Fruit fly (Drosophila melanogaster) whole organism, prepupa: Measurements from ENCODE around the gene al.
A peak's percentile ranks its signal among the peaks of the same experiment; 100 is the strongest.

ENCODE experiments used
- Blimp-1 ChIP-seq: fragments of 200-800 bp; sonication (Bioruptor generic); optimal IDR thresholded peaks from 3 replicates; lab custom pipeline; 2017; ENCODE audit warnings: missing biosample characterization, missing genetic modification characterization, mild to moderate bottlenecking, moderate library complexity, missing genetic modification reagents
- CG10631 ChIP-seq: fragments of 200-800 bp; sonication (Bioruptor generic); optimal IDR thresholded peaks from 2 replicates; lab custom pipeline; 2016; ENCODE audit warnings: missing biosample characterization, missing genetic modification characterization
- CG10669 ChIP-seq: fragments of 200-800 bp; sonication (Bioruptor generic); optimal IDR thresholded peaks from 3 replicates; lab custom pipeline; 2018; ENCODE audit warnings: missing biosample characterization, mild to moderate bottlenecking, missing genetic modification characterization, moderate library complexity
- CG11294 ChIP-seq: fragments of 200-800 bp; sonication (Bioruptor generic); IDR thresholded peaks from 2 replicates; pipeline ENCODE4 v1.3.6; 2022; ENCODE audit warnings: missing biosample characterization, missing genetic modification characterization
- CG11762 ChIP-seq: fragments of 200-800 bp; sonication (Bioruptor generic); optimal IDR thresholded peaks from 3 replicates; lab custom pipeline; 2016; ENCODE audit warnings: missing biosample characterization, missing genetic modification characterization; ENCODE audit not compliant: insufficient read depth
- CG11902 ChIP-seq: fragments of 200-800 bp; sonication (Bioruptor generic); optimal IDR thresholded peaks from 3 replicates; lab custom pipeline; 2016; ENCODE audit warnings: missing biosample characterization, missing genetic modification characterization
- CG1621 ChIP-seq: fragments of 200-800 bp; sonication (Bioruptor generic); optimal IDR thresholded peaks from 3 replicates; lab custom pipeline; 2018; ENCODE audit warnings: missing biosample characterization, mild to moderate bottlenecking, missing genetic modification characterization
- CG16779 ChIP-seq: fragments of 200-800 bp; sonication (Bioruptor generic); optimal IDR thresholded peaks from 3 replicates; lab custom pipeline; 2017; ENCODE audit warnings: missing biosample characterization, mild to moderate bottlenecking, missing genetic modification characterization
- CG3032 ChIP-seq: fragments of 200-800 bp; optimal IDR thresholded peaks from 2 replicates; lab custom pipeline; 2019; ENCODE audit warnings: missing biosample characterization, mild to moderate bottlenecking, missing genetic modification characterization, moderate library complexity
- CG32006 ChIP-seq: fragments of 200-800 bp; sonication (Bioruptor generic); optimal IDR thresholded peaks from 3 replicates; lab custom pipeline; 2017; ENCODE audit warnings: missing biosample characterization, mild to moderate bottlenecking, missing genetic modification characterization
- CG3919 ChIP-seq: fragments of 200-800 bp; sonication (Bioruptor generic); optimal IDR thresholded peaks from 3 replicates; lab custom pipeline; 2016; ENCODE audit warnings: missing biosample characterization, missing genetic modification characterization
- CG4318 ChIP-seq: fragments of 200-800 bp; sonication (Bioruptor generic); optimal IDR thresholded peaks from 3 replicates; lab custom pipeline; 2017; ENCODE audit warnings: missing biosample characterization, mild to moderate bottlenecking, missing genetic modification characterization
- CG6163 ChIP-seq: fragments of 200-800 bp; sonication (Bioruptor generic); IDR thresholded peaks from 3 replicates; pipeline ENCODE4 v1.3.6; 2022; ENCODE audit warnings: missing biosample characterization, missing genetic modification characterization
- CG6276 ChIP-seq: fragments of 200-800 bp; sonication (Bioruptor generic); optimal IDR thresholded peaks from 2 replicates; lab custom pipeline; 2017; ENCODE audit warnings: missing biosample characterization, mild to moderate bottlenecking, missing genetic modification characterization
- CG6808 ChIP-seq: fragments of 200-800 bp; sonication (Bioruptor generic); optimal IDR thresholded peaks from 3 replicates; lab custom pipeline; 2017; ENCODE audit warnings: missing biosample characterization, missing genetic modification characterization, mild to moderate bottlenecking, moderate library complexity, missing genetic modification reagents
- CG6854 ChIP-seq: fragments of 200-800 bp; sonication (Bioruptor generic); optimal IDR thresholded peaks from 2 replicates; lab custom pipeline; 2017; ENCODE audit warnings: missing biosample characterization, mild to moderate bottlenecking, missing genetic modification characterization
- CG7368 ChIP-seq: fragments of 200-800 bp; sonication (Bioruptor generic); optimal IDR thresholded peaks from 3 replicates; lab custom pipeline; 2016; ENCODE audit warnings: missing biosample characterization, missing genetic modification characterization
- CG8119 ChIP-seq: fragments of 200-800 bp; sonication (Bioruptor generic); IDR thresholded peaks from 3 replicates; pipeline ENCODE4 v1.3.6; 2022; ENCODE audit warnings: missing biosample characterization, missing genetic modification characterization
- CG8319 ChIP-seq: fragments of 200-800 bp; sonication (Bioruptor generic); optimal IDR thresholded peaks from 3 replicates; lab custom pipeline; 2016; ENCODE audit warnings: missing biosample characterization, missing genetic modification characterization
- CG9139 ChIP-seq: fragments of 200-800 bp; sonication (Bioruptor generic); optimal IDR thresholded peaks from 3 replicates; lab custom pipeline; 2017; ENCODE audit warnings: missing biosample characterization, mild to moderate bottlenecking, missing genetic modification characterization
- Eip75B ChIP-seq: fragments of 200-800 bp; sonication (Bioruptor generic); optimal IDR thresholded peaks from 3 replicates; lab custom pipeline; 2016; ENCODE audit warnings: missing biosample characterization, missing genetic modification characterization
- Eip78C ChIP-seq: fragments of 200-800 bp; sonication (Bioruptor generic); peaks from one replicate; lab custom pipeline; 2016; ENCODE audit warnings: missing biosample characterization, missing genetic modification characterization
- Eip93F ChIP-seq: fragments of 200-800 bp; sonication (Bioruptor generic); optimal IDR thresholded peaks from 2 replicates; lab custom pipeline; 2016; ENCODE audit warnings: missing biosample characterization, mild to moderate bottlenecking, missing genetic modification characterization
- Ets21C ChIP-seq: fragments of 200-800 bp; sonication (Bioruptor generic); optimal IDR thresholded peaks from 3 replicates; lab custom pipeline; 2016; ENCODE audit warnings: missing biosample characterization, missing genetic modification characterization
- Ets96B ChIP-seq: fragments of 200-800 bp; optimal IDR thresholded peaks from 2 replicates; lab custom pipeline; 2019; ENCODE audit warnings: missing biosample characterization, mild to moderate bottlenecking, missing genetic modification characterization, moderate library complexity
- Gug ChIP-seq: fragments of 200-800 bp; sonication (Bioruptor generic); IDR thresholded peaks from 2 replicates; pipeline ENCODE4 v1.3.6; 2022; ENCODE audit warnings: missing biosample characterization, missing genetic modification characterization
- Hr38 ChIP-seq: sonication (Bioruptor generic); optimal IDR thresholded peaks from 2 replicates; lab custom pipeline; 2016; ENCODE audit warnings: missing biosample characterization, missing genetic modification characterization
- Hr39 ChIP-seq: fragments of 200-800 bp; sonication (Bioruptor generic); optimal IDR thresholded peaks from 2 replicates; lab custom pipeline; 2016; ENCODE audit warnings: missing biosample characterization, missing genetic modification characterization
- Hr4 ChIP-seq: fragments of 200-800 bp; sonication (Bioruptor generic); optimal IDR thresholded peaks from 3 replicates; lab custom pipeline; 2016; ENCODE audit warnings: missing biosample characterization, missing genetic modification characterization
- Lpt ChIP-seq: fragments of 200-800 bp; sonication (Bioruptor generic); optimal IDR thresholded peaks from 3 replicates; lab custom pipeline; 2016; ENCODE audit warnings: missing biosample characterization, missing genetic modification characterization
- Met ChIP-seq: fragments of 200-800 bp; sonication (Bioruptor generic); optimal IDR thresholded peaks from 3 replicates; lab custom pipeline; 2016; ENCODE audit warnings: missing biosample characterization, missing genetic modification characterization
- OdsH ChIP-seq: fragments of 200-800 bp; sonication (Bioruptor generic); optimal IDR thresholded peaks from 3 replicates; lab custom pipeline; 2016; ENCODE audit warnings: missing biosample characterization, missing genetic modification characterization
- Smox ChIP-seq: fragments of 200-800 bp; sonication (Bioruptor generic); optimal IDR thresholded peaks from 3 replicates; lab custom pipeline; 2016; ENCODE audit warnings: missing biosample characterization, missing genetic modification characterization
- Sox102F ChIP-seq: fragments of 200-800 bp; sonication (Bioruptor generic); optimal IDR thresholded peaks from 2 replicates; lab custom pipeline; 2016; ENCODE audit warnings: missing biosample characterization, mild to moderate bottlenecking, missing genetic modification characterization
- Sox14 ChIP-seq: fragments of 200-800 bp; sonication (Bioruptor generic); optimal IDR thresholded peaks from 3 replicates; lab custom pipeline; 2016; ENCODE audit warnings: missing biosample characterization, missing genetic modification characterization
- Sox15 ChIP-seq: fragments of 200-800 bp; sonication (Bioruptor generic); optimal IDR thresholded peaks from 3 replicates; lab custom pipeline; 2016; ENCODE audit warnings: missing biosample characterization, missing genetic modification characterization
- acj6 ChIP-seq: fragments of 200-800 bp; sonication (Bioruptor generic); optimal IDR thresholded peaks from 3 replicates; lab custom pipeline; 2016; ENCODE audit warnings: missing biosample characterization, missing genetic modification characterization
- dac ChIP-seq: fragments of 200-800 bp; sonication (Bioruptor generic); optimal IDR thresholded peaks from 2 replicates; lab custom pipeline; 2017; ENCODE audit warnings: missing biosample characterization, mild to moderate bottlenecking, missing genetic modification characterization
- dsx ChIP-seq: fragments of 200-800 bp; optimal IDR thresholded peaks from 3 replicates; lab custom pipeline; 2019; ENCODE audit warnings: missing biosample characterization, mild to moderate bottlenecking, missing genetic modification characterization, moderate library complexity; ENCODE audit not compliant: poor library complexity, severe bottlenecking
- eg ChIP-seq: fragments of 200-800 bp; sonication (Bioruptor generic); IDR thresholded peaks from 3 replicates; pipeline ENCODE4 v1.3.6; 2022; ENCODE audit warnings: missing biosample characterization, missing genetic modification characterization
- esn ChIP-seq: fragments of 200-800 bp; sonication (Bioruptor generic); optimal IDR thresholded peaks from 2 replicates; lab custom pipeline; 2016; ENCODE audit warnings: missing biosample characterization, mild to moderate bottlenecking, missing genetic modification characterization, moderate library complexity
- fd59A ChIP-seq: fragments of 200-800 bp; sonication (Bioruptor generic); optimal IDR thresholded peaks from 2 replicates; lab custom pipeline; 2017; ENCODE audit warnings: missing biosample characterization, mild to moderate bottlenecking, missing genetic modification characterization, missing genetic modification reagents
- fkh ChIP-seq: fragments of 200-800 bp; sonication (Bioruptor generic); optimal IDR thresholded peaks from 3 replicates; lab custom pipeline; 2017; ENCODE audit warnings: missing biosample characterization, mild to moderate bottlenecking, missing genetic modification characterization, moderate library complexity
- lz ChIP-seq: fragments of 200-800 bp; sonication (Bioruptor generic); optimal IDR thresholded peaks from 3 replicates; lab custom pipeline; 2016; ENCODE audit warnings: missing biosample characterization, missing genetic modification characterization
- net ChIP-seq: fragments of 200-800 bp; sonication (Bioruptor generic); optimal IDR thresholded peaks from 3 replicates; lab custom pipeline; 2016; ENCODE audit warnings: missing biosample characterization, missing genetic modification characterization
- pdm3 ChIP-seq: fragments of 200-800 bp; sonication (Bioruptor generic); optimal IDR thresholded peaks from 3 replicates; lab custom pipeline; 2016; ENCODE audit warnings: missing biosample characterization, missing genetic modification characterization
- spab ChIP-seq: fragments of 200-800 bp; sonication (Bioruptor generic); optimal IDR thresholded peaks from 2 replicates; lab custom pipeline; 2017; ENCODE audit warnings: missing biosample characterization, mild to moderate bottlenecking, missing genetic modification characterization, missing genetic modification reagents
- ss ChIP-seq, 2 experiments: fragments of 200-800 bp; sonication (Bioruptor generic); optimal IDR thresholded peaks; 2 replicates in 1 of 2; 3 replicates in 1 of 2; lab custom pipeline; 2017 to 2018; ENCODE audit warnings: mild to moderate bottlenecking in 2 of 2, missing biosample characterization in 2 of 2, missing genetic modification characterization in 2 of 2, moderate library complexity in 1 of 2
- svp ChIP-seq: fragments of 200-800 bp; sonication (Bioruptor generic); peaks from one replicate; lab custom pipeline; 2016; ENCODE audit warnings: missing biosample characterization, missing genetic modification characterization
- vri ChIP-seq: fragments of 200-800 bp; sonication (Bioruptor generic); optimal IDR thresholded peaks from 3 replicates; lab custom pipeline; 2016; ENCODE audit warnings: missing biosample characterization, mild to moderate bottlenecking, missing genetic modification characterization

Gene al

DNA sequence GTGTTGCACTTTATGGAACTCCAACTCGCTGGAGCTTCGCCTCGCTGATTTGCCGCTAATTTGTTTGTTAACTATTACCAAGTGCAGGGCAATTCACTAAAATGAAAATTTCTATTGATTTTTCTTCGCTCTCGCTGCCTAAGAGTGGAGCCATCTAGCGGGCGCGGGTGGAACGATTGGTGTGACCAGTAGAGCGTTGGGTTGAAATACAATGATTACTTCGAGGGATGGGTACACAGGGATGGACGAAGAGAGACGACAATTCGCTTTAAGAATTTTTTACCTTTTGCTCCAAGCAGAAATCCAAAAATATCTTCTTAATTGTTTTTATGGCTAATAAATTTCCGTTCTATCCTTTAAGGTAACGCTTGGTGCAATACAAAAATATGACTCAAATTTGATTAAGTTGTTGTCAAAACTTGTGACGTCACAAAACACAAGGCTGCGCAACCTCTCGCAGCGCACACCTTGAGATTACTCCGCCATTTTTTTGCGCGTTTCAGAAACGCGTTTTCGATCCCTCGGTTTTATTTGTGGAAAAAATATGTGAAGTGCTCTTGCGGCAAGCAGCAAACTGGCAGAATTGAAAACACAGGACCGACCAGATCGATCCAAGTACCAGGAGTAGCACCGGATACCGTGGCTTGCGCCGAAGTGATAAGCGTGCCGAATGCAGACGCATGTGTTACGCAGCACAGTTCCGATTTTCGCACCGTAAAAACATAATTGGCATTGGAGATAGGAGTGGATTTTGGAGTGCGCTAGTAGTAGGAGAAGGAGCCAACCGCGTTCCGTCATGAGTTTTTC lies 36.9 kb downstream of the al start, which contains the start of the genes AP-2alpha and ebi:
TSS of gene AP-2alpha (minus strand) at position 185 of the 807 bp plus-strand sequence.
TSS of gene ebi (plus strand) at position 475 of the 807 bp plus-strand sequence.
- peak; percentile 83 for TF ChIP-seq net (GFP tag; lab: Kevin White, UChicago)
- TF ChIP-seq Eip93F (GFP tag; lab: Kevin White, UChicago), result no peak
- no peak for TF ChIP-seq Smox
- TF ChIP-seq Eip78C (GFP tag; lab: Kevin White, UChicago), result peak; percentile 95
- TF ChIP-seq Ets96B (tag; lab: Kevin White, UChicago), result peak; percentile 72
- TF ChIP-seq vri (GFP tag; lab: Kevin White, UChicago), result peak; percentile 74
- TF ChIP-seq CG32006 (GFP tag; lab: Kevin White, UChicago), result peak; percentile 88
- no peak for TF ChIP-seq CG4318
- TF ChIP-seq fd59A (GFP tag; lab: Kevin White, UChicago), result peak; percentile 78
- peak; percentile 93 for TF ChIP-seq Ets21C (GFP tag; lab: Kevin White, UChicago)
- TF ChIP-seq CG16779 (tag; lab: Kevin White, UChicago), result no peak
- peak; percentile 72 for TF ChIP-seq Lpt
- peak; percentile 83 for TF ChIP-seq CG8119 (GFP tag; lab: Robert Waterston, UW)
- peak; percentile 79 for TF ChIP-seq fkh (GFP tag; lab: Kevin White, UChicago)
- peak; percentile 64 for TF ChIP-seq Gug
- peak; percentile 91 for TF ChIP-seq OdsH
- peak; percentile 94 for TF ChIP-seq lz
- TF ChIP-seq Hr38 (GFP tag; lab: Kevin White, UChicago), result peak; percentile 20
- peak; percentile 89 for TF ChIP-seq Sox102F
- peak; percentile 92 for TF ChIP-seq Sox15 (GFP tag; lab: Kevin White, UChicago)
- TF ChIP-seq Hr39 (GFP tag; lab: Kevin White, UChicago), result peak; percentile 96
- TF ChIP-seq Blimp-1 (GFP tag; lab: Kevin White, UChicago), result peak; percentile 38
- peak; percentile 80 for TF ChIP-seq CG6163 (GFP tag; lab: Robert Waterston, UW)
- peak; percentile 61 for TF ChIP-seq CG10669 (GFP tag; lab: Kevin White, UChicago)
- peak; percentile 74 for TF ChIP-seq CG1621 (tag; lab: Kevin White, UChicago)
- TF ChIP-seq Eip75B (GFP tag; lab: Kevin White, UChicago), result peak; percentile 89
- TF ChIP-seq CG8319, result peak; percentile 71
- TF ChIP-seq CG6854 (GFP tag; lab: Kevin White, UChicago), result peak; percentile 4
- TF ChIP-seq acj6, result peak; percentile 85
- TF ChIP-seq CG3919, result peak; percentile 82
- peak; percentile 92 for TF ChIP-seq esn
- peak; percentile 86 for TF ChIP-seq dac (GFP tag; lab: Kevin White, UChicago)
- TF ChIP-seq pdm3 (GFP tag; lab: Kevin White, UChicago), result peak; percentile 94
- TF ChIP-seq CG6276 (GFP tag; lab: Kevin White, UChicago), result no peak
- peak; percentile 34 to 70 for TF ChIP-seq ss (GFP tag; optimal IDR thresholded peaks at IDR 0.05; lab: Kevin White, UChicago)
- TF ChIP-seq CG10631 (GFP tag; lab: Kevin White, UChicago), result peak; percentile 88
- peak; percentile 90 for TF ChIP-seq CG11902 (GFP tag; lab: Kevin White, UChicago)
- peak; percentile 92 for TF ChIP-seq Sox14 (GFP tag; lab: Kevin White, UChicago)
- TF ChIP-seq svp (GFP tag; lab: Kevin White, UChicago), result peak; percentile 96
- peak; percentile 48 for TF ChIP-seq spab (GFP tag; lab: Kevin White, UChicago)
- peak; percentile 67 for TF ChIP-seq CG7368 (GFP tag; lab: Kevin White, UChicago)
- TF ChIP-seq CG3032 (tag; lab: Kevin White, UChicago), result peak; percentile 85
- TF ChIP-seq CG11762 (GFP tag; lab: Kevin White, UChicago), result peak; percentile 62
- TF ChIP-seq Met, result peak; percentile 88
- peak; percentile 84 for TF ChIP-seq eg
- peak; percentile 71 for TF ChIP-seq dsx (GFP tag; lab: Kevin White, UChicago)
- peak; percentile 37 for TF ChIP-seq CG9139
- peak; percentile 58; the same call in 1 of the 2 replicates for TF ChIP-seq CG11294 (GFP tag; lab: Robert Waterston, UW)
- TF ChIP-seq CG6808 (GFP tag; lab: Kevin White, UChicago), result peak; percentile 77
- peak; percentile 88 for TF ChIP-seq Hr4 (GFP tag; lab: Kevin White, UChicago)
